Fruit fly (Drosophila melanogaster): ENCODE results near the gene Orct.

The Orct gene

dm6 chr3R:24231206-24231502 lies 44.9 kb upstream of the Orct start (continued):
- TF ChIP-seq D (optimal IDR thresholded peaks at IDR 0.05) (no peak), D (GFP tag; optimal IDR thresholded peaks at IDR 0.05) (no peak), CG8281 (tag; optimal IDR thresholded peaks at IDR 0.05) (no peak), Blimp-1 (GFP tag; optimal IDR thresholded peaks at IDR 0.05) (no peak), CG7839 (tag; optimal IDR thresholded peaks at IDR 0.05) (no peak), ac (GFP tag; optimal IDR thresholded peaks at IDR 0.05) (no peak), CG11398 (GFP tag; optimal IDR thresholded peaks at IDR 0.05) (no peak), CG13624 (GFP tag; optimal IDR thresholded peaks at IDR 0.05) (peak; percentile 21), dm (GFP tag; optimal IDR thresholded peaks at IDR 0.05) (no peak), Gsc (GFP tag; IDR thresholded peaks at IDR 0.05) (no peak), dan (GFP tag; IDR thresholded peaks at IDR 0.05) (no peak), ERR (GFP tag; optimal IDR thresholded peaks at IDR 0.05) (no peak), Mes4 (GFP tag; optimal IDR thresholded peaks at IDR 0.05) (no peak), HLH3B (GFP tag; IDR thresholded peaks at IDR 0.05) (0 out of 2 replicates have a peak, but pooled peaks have one; percentile 17), CG15514 (GFP tag; optimal IDR thresholded peaks at IDR 0.05) (peak; percentile 30), Pdp1 (GFP tag; optimal IDR thresholded peaks at IDR 0.05) (peak in 1 of 2 experiments; percentile 5), Dp (GFP tag; optimal IDR thresholded peaks at IDR 0.05) (no peak), CG10147 (GFP tag; optimal IDR thresholded peaks at IDR 0.05) (no peak), CG1602 (GFP tag; optimal IDR thresholded peaks at IDR 0.05) (no peak), CG31224 (GFP tag; IDR thresholded peaks at IDR 0.05) (no peak), zen2 (GFP tag; IDR thresholded peaks at IDR 0.05; ENCODE audit: partially characterized antibody) (0 out of 3 replicates have a peak, but pooled peaks have one; percentile 9), Dip2 (GFP tag; IDR thresholded peaks at IDR 0.05) (no peak), crp (GFP tag; optimal IDR thresholded peaks at IDR 0.05) (peak in 1 of 2 experiments; percentile 6), grn (GFP tag; optimal IDR thresholded peaks at IDR 0.05) (no peak), tup (GFP tag; optimal IDR thresholded peaks at IDR 0.05) (no peak), gce (GFP tag; IDR thresholded peaks at IDR 0.05) (no peak), HLHmδ (GFP tag; optimal IDR thresholded peaks at IDR 0.05) (peak; percentile 58), Ada2b (GFP tag; IDR thresholded peaks at IDR 0.05) (0 out of 2 replicates have a peak, but pooled peaks have one; percentile 6), abd-A (tag; optimal IDR thresholded peaks at IDR 0.05) (no peak), CG7357 (GFP tag; IDR thresholded peaks at IDR 0.05) (no peak), schlank (tag; optimal IDR thresholded peaks at IDR 0.05) (no peak), Optix (GFP tag; IDR thresholded peaks at IDR 0.05) (no peak), Deaf1 (tag; optimal IDR thresholded peaks at IDR 0.05) (peak; percentile 12), Mad (GFP tag; optimal IDR thresholded peaks at IDR 0.05) (no peak), en (GFP tag; optimal IDR thresholded peaks at IDR 0.05) (no peak), Dref (GFP tag; IDR thresholded peaks at IDR 0.05) (0 out of 2 replicates have a peak, but pooled peaks have one; percentile 29), pnt (GFP tag; optimal IDR thresholded peaks at IDR 0.05) (no peak), CG17912 (GFP tag; optimal IDR thresholded peaks at IDR 0.05) (no peak)

- TF ChIP-seq Xrp1 (GFP tag; IDR thresholded peaks at IDR 0.05) = no peak
- no peak for TF ChIP-seq esg (GFP tag; conservative IDR thresholded peaks at IDR 0.05)
- no peak for TF ChIP-seq prd (optimal IDR thresholded peaks at IDR 0.05)
- 0 out of 3 replicates have a peak, but pooled peaks have one; percentile 3 for TF ChIP-seq prd (GFP tag; IDR thresholded peaks at IDR 0.05)
- TF ChIP-seq CG6654 (GFP tag; optimal IDR thresholded peaks at IDR 0.05) = no peak
- TF ChIP-seq CG17829 (tag; optimal IDR thresholded peaks at IDR 0.05) = no peak
- no peak for TF ChIP-seq caup (GFP tag; optimal IDR thresholded peaks at IDR 0.05; ENCODE audit: severe bottlenecking)
- no peak for TF ChIP-seq Abd-B (GFP tag; optimal IDR thresholded peaks at IDR 0.05)
- peak; percentile 49 for TF ChIP-seq CG4360 (GFP tag; IDR thresholded peaks at IDR 0.05)
- TF ChIP-seq gce (GFP tag; IDR thresholded peaks at IDR 0.05) = no peak
- TF ChIP-seq CG2199 (GFP tag; IDR thresholded peaks at IDR 0.05) = no peak
- no peak for TF ChIP-seq lmd (GFP tag; IDR thresholded peaks at IDR 0.05)
- TF ChIP-seq Dfd (GFP tag; optimal IDR thresholded peaks at IDR 0.05) = peak in 1 of 2 experiments; percentile 57
- TF ChIP-seq dm (GFP tag; optimal IDR thresholded peaks at IDR 0.05) = no peak
Observed at dm6 chr3R:24231914-24232313, 44.1 kb upstream of the Orct start.
